Worm (Caenorhabditis elegans) whole organism, young adult: ENCODE results near the gene pgm-3.

Experiments used
- B0035.1 ChIP-seq: sonication (generic microtip); optimal IDR thresholded peaks from 2 replicates; lab custom pipeline; 2016; ENCODE audit warnings: missing genetic modification characterization, mild to moderate bottlenecking, missing compliant biosample characterization, missing genotype, missing genetic modification reagents
- C06A6.2 ChIP-seq: fragments of 200-800 bp; sonication (Bioruptor generic); conservative IDR thresholded peaks from 2 replicates; pipeline ENCODE4 v1.3.6; 2022; ENCODE audit warnings: missing genetic modification characterization, missing compliant biosample characterization
- C17E4.6 ChIP-seq: fragments of 200-800 bp; sonication (Bioruptor generic); IDR thresholded peaks from 2 replicates; pipeline ENCODE4 v1.3.6; 2022; ENCODE audit warnings: missing genetic modification reagents, missing genetic modification characterization, missing compliant biosample characterization
- F33H1.4 ChIP-seq: fragments of 200-800 bp; sonication (Bioruptor generic); IDR thresholded peaks from 2 replicates; pipeline ENCODE4 v1.3.6; 2022; ENCODE audit warnings: missing genetic modification reagents, missing genetic modification characterization, missing compliant biosample characterization
- F39B2.1 ChIP-seq: fragments of 200-800 bp; sonication (Bioruptor generic); IDR thresholded peaks from 2 replicates; pipeline ENCODE4 v1.3.6; 2022; ENCODE audit warnings: missing genetic modification reagents, missing genetic modification characterization, missing compliant biosample characterization
- F55B11.4 ChIP-seq: sonication (generic microtip); optimal IDR thresholded peaks from 2 replicates; lab custom pipeline; 2016; ENCODE audit warnings: missing compliant biosample characterization, missing genetic modification characterization, borderline replicate concordance; ENCODE audit not compliant: insufficient read depth
- F57A8.1 ChIP-seq: fragments of 200-800 bp; sonication (Bioruptor generic); optimal IDR thresholded peaks from 2 replicates; lab custom pipeline; 2018; ENCODE audit warnings: mild to moderate bottlenecking, missing genetic modification characterization, moderate library complexity, missing compliant biosample characterization
- F57C9.4 ChIP-seq: sonication (generic microtip); optimal IDR thresholded peaks from 2 replicates; lab custom pipeline; 2017; ENCODE audit warnings: mild to moderate bottlenecking, missing genetic modification characterization, missing compliant biosample characterization
- Y56A3A.18 ChIP-seq: fragments of 200-800 bp; sonication (Bioruptor generic); IDR thresholded peaks from 2 replicates; pipeline ENCODE4 v1.3.6; 2022; ENCODE audit warnings: missing genetic modification reagents, missing genetic modification characterization, missing compliant biosample characterization
- akir-1 ChIP-seq: fragments of 200-800 bp; sonication (Bioruptor generic); optimal IDR thresholded peaks from 2 replicates; lab custom pipeline; 2018; ENCODE audit warnings: mild to moderate bottlenecking, missing genetic modification characterization, moderate library complexity, missing compliant biosample characterization
- aptf-2 ChIP-seq: fragments of 200-800 bp; sonication (Bioruptor generic); conservative IDR thresholded peaks from 2 replicates; pipeline ENCODE4 v1.3.6; 2022; ENCODE audit warnings: missing genetic modification reagents, missing genetic modification characterization, missing compliant biosample characterization
- atf-7 ChIP-seq: sonication (generic microtip); optimal IDR thresholded peaks from 2 replicates; lab custom pipeline; 2017; ENCODE audit warnings: mild to moderate bottlenecking, missing genetic modification characterization, missing compliant biosample characterization
- attf-3 ChIP-seq: fragments of 200-800 bp; sonication (Bioruptor generic); conservative IDR thresholded peaks from 2 replicates; pipeline ENCODE4 v1.3.6; 2022; ENCODE audit warnings: missing genetic modification reagents, missing genetic modification characterization, missing compliant biosample characterization
- attf-6 ChIP-seq: fragments of 200-800 bp; sonication (Bioruptor generic); IDR thresholded peaks from 2 replicates; pipeline ENCODE4 v1.3.6; 2022; ENCODE audit warnings: missing genetic modification reagents, missing genetic modification characterization, missing compliant biosample characterization
- bed-2 ChIP-seq: fragments of 200-800 bp; sonication (Bioruptor generic); IDR thresholded peaks from 2 replicates; pipeline ENCODE4 v1.3.6; 2022; ENCODE audit warnings: missing genetic modification reagents, missing genetic modification characterization, missing compliant biosample characterization
- cebp-2 ChIP-seq: fragments of 200-800 bp; sonication (Bioruptor generic); IDR thresholded peaks from 2 replicates; pipeline ENCODE4 v1.3.6; 2022; ENCODE audit warnings: missing genetic modification characterization, missing compliant biosample characterization
- ceh-27 ChIP-seq: fragments of 200-800 bp; sonication (Bioruptor generic); optimal IDR thresholded peaks from 2 replicates; lab custom pipeline; 2018; ENCODE audit warnings: mild to moderate bottlenecking, missing genetic modification characterization, moderate library complexity, missing compliant biosample characterization
- dox-1 ChIP-seq: fragments of 200-800 bp; sonication (Bioruptor generic); IDR thresholded peaks from 2 replicates; pipeline ENCODE4 v1.3.6; 2022; ENCODE audit warnings: missing genetic modification reagents, missing genetic modification characterization, missing compliant biosample characterization
- egl-18 ChIP-seq: fragments of 200-800 bp; sonication (Bioruptor generic); IDR thresholded peaks from 2 replicates; pipeline ENCODE4 v1.3.6; 2022; ENCODE audit warnings: missing genetic modification reagents, missing genetic modification characterization, missing compliant biosample characterization
- egl-44 ChIP-seq: fragments of 200-800 bp; sonication (Bioruptor generic); IDR thresholded peaks from 2 replicates; pipeline ENCODE4 v1.3.6; 2022; ENCODE audit warnings: missing genetic modification reagents, missing genetic modification characterization, missing compliant biosample characterization
- him-1 ChIP-seq: sonication (generic microtip); optimal IDR thresholded peaks from 2 replicates; lab custom pipeline; 2016; ENCODE audit warnings: missing genotype, missing genetic modification reagents, missing genetic modification characterization, missing compliant biosample characterization
- hlh-26 ChIP-seq: fragments of 200-800 bp; sonication (Bioruptor generic); conservative IDR thresholded peaks from 2 replicates; pipeline ENCODE4 v1.3.6; 2022; ENCODE audit warnings: missing genetic modification reagents, missing genetic modification characterization, missing compliant biosample characterization
- lag-1 ChIP-seq: fragments of 200-800 bp; sonication (Bioruptor generic); IDR thresholded peaks from 2 replicates; pipeline ENCODE4 v1.3.6; 2022; ENCODE audit warnings: missing genetic modification reagents, missing genetic modification characterization, missing compliant biosample characterization
- lin-26 ChIP-seq: fragments of 200-800 bp; sonication (Bioruptor generic); IDR thresholded peaks from 2 replicates; pipeline ENCODE4 v1.3.6; 2022; ENCODE audit warnings: missing genetic modification reagents, missing genetic modification characterization, missing compliant biosample characterization
- lsy-27 ChIP-seq: sonication (generic microtip); optimal IDR thresholded peaks from 2 replicates; lab custom pipeline; 2017; ENCODE audit warnings: missing genetic modification characterization, mild to moderate bottlenecking, missing compliant biosample characterization, antibody characterized with exemption, missing genotype, borderline replicate concordance; ENCODE audit not compliant: insufficient read depth
- mxl-1 ChIP-seq: sonication (generic microtip); optimal IDR thresholded peaks from 2 replicates; lab custom pipeline; 2016; ENCODE audit warnings: missing genetic modification characterization, missing compliant biosample characterization
- nfyb-1 ChIP-seq: fragments of 200-800 bp; sonication (Bioruptor generic); IDR thresholded peaks from 2 replicates; pipeline ENCODE4 v1.3.6; 2022; ENCODE audit warnings: missing genetic modification reagents, missing genetic modification characterization, missing compliant biosample characterization
- nhr-80 ChIP-seq: sonication (generic microtip); optimal IDR thresholded peaks from 2 replicates; lab custom pipeline; 2016; ENCODE audit warnings: missing genetic modification characterization, missing compliant biosample characterization
- rec-8 ChIP-seq, 2 experiments: sonication (generic microtip); optimal IDR thresholded peaks; 2 replicates each; lab custom pipeline; 2016; ENCODE audit warnings: mild to moderate bottlenecking in 2 of 2, missing genetic modification characterization in 2 of 2, missing genetic modification reagents in 2 of 2, missing genotype in 2 of 2, missing biosample characterization in 1 of 2, missing compliant biosample characterization in 1 of 2, moderate library complexity in 1 of 2
- sdz-38 ChIP-seq: sonication (generic microtip); optimal IDR thresholded peaks from 2 replicates; lab custom pipeline; 2016; ENCODE audit warnings: missing genotype, missing genetic modification characterization, missing compliant biosample characterization
- somi-1 ChIP-seq: fragments of 200-800 bp; sonication (Bioruptor generic); optimal IDR thresholded peaks from 2 replicates; lab custom pipeline; 2018; ENCODE audit warnings: mild to moderate bottlenecking, missing genetic modification characterization, missing compliant biosample characterization
- tbp1 ChIP-seq: fragments of 200-800 bp; sonication (Bioruptor generic); optimal IDR thresholded peaks from 2 replicates; lab custom pipeline; 2018; ENCODE audit warnings: mild to moderate bottlenecking, missing genetic modification characterization, missing compliant biosample characterization
- tbx-9 ChIP-seq: sonication (generic microtip); optimal IDR thresholded peaks from 2 replicates; lab custom pipeline; 2016; ENCODE audit warnings: borderline replicate concordance, missing genetic modification characterization, inconsistent platforms, missing compliant biosample characterization
- unc-130 ChIP-seq: sonication (generic microtip); optimal IDR thresholded peaks from 2 replicates; lab custom pipeline; 2016; ENCODE audit warnings: missing genetic modification reagents, missing genetic modification characterization, missing compliant biosample characterization
- xnd-1 ChIP-seq: sonication (generic microtip); optimal IDR thresholded peaks from 2 replicates; lab custom pipeline; 2016; ENCODE audit warnings: missing genotype, missing genetic modification reagents, missing genetic modification characterization, missing compliant biosample characterization
- ztf-18 ChIP-seq: sonication (generic microtip); optimal IDR thresholded peaks from 2 replicates; lab custom pipeline; 2016; ENCODE audit warnings: missing genotype, mild to moderate bottlenecking, missing genetic modification characterization, missing compliant biosample characterization
- ztf-25 ChIP-seq: fragments of 200-800 bp; sonication (Bioruptor generic); IDR thresholded peaks from 2 replicates; pipeline ENCODE4 v1.3.6; 2022; ENCODE audit warnings: missing genetic modification reagents, missing genetic modification characterization, missing compliant biosample characterization
- ztf-3 ChIP-seq: fragments of 200-800 bp; sonication (Bioruptor generic); optimal IDR thresholded peaks from 2 replicates; lab custom pipeline; 2018; ENCODE audit warnings: mild to moderate bottlenecking, missing genetic modification characterization, missing compliant biosample characterization

The pgm-3 gene

DNA sequence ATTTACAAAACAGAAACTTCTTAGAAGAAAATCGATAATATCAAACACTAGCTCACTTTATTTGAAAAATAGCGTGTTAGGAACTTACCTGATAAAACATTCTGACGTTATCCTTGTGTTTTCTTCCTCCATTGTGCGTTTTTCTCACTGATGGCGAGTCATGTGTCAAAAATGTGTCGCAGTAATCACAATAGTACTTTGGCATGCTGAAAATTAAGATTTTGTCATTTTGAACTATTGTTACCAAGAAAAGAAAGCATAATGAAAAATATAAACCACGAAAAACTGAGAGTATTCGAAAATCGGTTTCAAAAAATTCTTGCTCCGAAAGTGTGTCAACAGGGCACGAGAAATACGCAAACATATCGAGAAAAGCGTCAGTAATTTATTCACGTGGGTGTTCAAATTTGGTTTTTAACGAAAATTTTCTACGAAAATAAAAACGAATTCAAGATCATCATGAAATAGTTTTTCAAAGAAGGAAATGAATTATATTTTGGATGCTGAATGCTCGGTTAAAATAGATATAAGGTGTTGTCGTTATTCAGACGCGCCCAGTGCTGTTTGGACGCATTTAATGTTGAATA is 37.8 kb upstream of the pgm-3 start, which contains the start of gene snrp-3 (continued):
- TF ChIP-seq B0035.1 (tag; lab: Kevin White, UChicago), result no peak
- no peak for TF ChIP-seq sdz-38 (tag; lab: Kevin White, UChicago)
- TF ChIP-seq tbp1 (GFP tag; lab: Kevin White, UChicago), result peak; percentile 21
- no peak for TF ChIP-seq lsy-27
- TF ChIP-seq unc-130 (GFP tag; lab: Kevin White, UChicago), result peak; percentile 23
- TF ChIP-seq ztf-3 (GFP tag; lab: Kevin White, UChicago), result no peak
- no peak for TF ChIP-seq ztf-25
- TF ChIP-seq dox-1, result no peak; the same call in 1 of the 2 replicates
- TF ChIP-seq tbx-9 (tag; lab: Kevin White, UChicago), result no peak
- TF ChIP-seq egl-44 (GFP tag; lab: Robert Waterston, UW), result no peak
- TF ChIP-seq lag-1 (GFP tag; lab: Robert Waterston, UW), result no peak
- no peak for TF ChIP-seq Y56A3A.18 (GFP tag; lab: Robert Waterston, UW)
- no peak for TF ChIP-seq C17E4.6 (GFP tag; lab: Robert Waterston, UW)
- TF ChIP-seq xnd-1 (tag; lab: Kevin White, UChicago), result no peak
- peak; percentile 59; the same call in 1 of the 2 replicates for TF ChIP-seq attf-3
- TF ChIP-seq somi-1, result no peak
- no peak for TF ChIP-seq F57A8.1 (GFP tag; lab: Kevin White, UChicago)
- TF ChIP-seq nhr-80 (tag; lab: Kevin White, UChicago), result peak; percentile 29
- no peak for TF ChIP-seq aptf-2
- TF ChIP-seq F55B11.4 (tag; lab: Kevin White, UChicago), result no peak
- TF ChIP-seq nfyb-1 (GFP tag; lab: Robert Waterston, UW), result peak; percentile 73
- no peak for TF ChIP-seq F39B2.1 (GFP tag; lab: Robert Waterston, UW)
- 0 out of 2 replicates have a peak, but pooled peaks have one; percentile 34 for TF ChIP-seq C06A6.2 (GFP tag; lab: Robert Waterston, UW)
- no peak for TF ChIP-seq ceh-27 (GFP tag; lab: Kevin White, UChicago)
- TF ChIP-seq akir-1 (GFP tag; lab: Kevin White, UChicago), result no peak
- no peak for TF ChIP-seq egl-18 (GFP tag; lab: Robert Waterston, UW)
- TF ChIP-seq bed-2, result no peak
- TF ChIP-seq lin-26 (GFP tag; lab: Robert Waterston, UW), result 0 out of 2 replicates have a peak, but pooled peaks have one; percentile 6
- no peak for TF ChIP-seq hlh-26 (GFP tag; lab: Robert Waterston, UW)
- no peak for TF ChIP-seq F57C9.4 (tag; lab: Kevin White, UChicago)
- no peak for TF ChIP-seq him-1 (tag; lab: Kevin White, UChicago)
- no peak for TF ChIP-seq mxl-1 (tag; lab: Kevin White, UChicago)
- no peak for TF ChIP-seq atf-7
- TF ChIP-seq rec-8 (tag; optimal IDR thresholded peaks at IDR 0.05; lab: Kevin White, UChicago), result no peak
- peak; percentile 67 for TF ChIP-seq F33H1.4
- TF ChIP-seq cebp-2, result no peak
- TF ChIP-seq, all 124 proteins: peak for 42

DNA sequence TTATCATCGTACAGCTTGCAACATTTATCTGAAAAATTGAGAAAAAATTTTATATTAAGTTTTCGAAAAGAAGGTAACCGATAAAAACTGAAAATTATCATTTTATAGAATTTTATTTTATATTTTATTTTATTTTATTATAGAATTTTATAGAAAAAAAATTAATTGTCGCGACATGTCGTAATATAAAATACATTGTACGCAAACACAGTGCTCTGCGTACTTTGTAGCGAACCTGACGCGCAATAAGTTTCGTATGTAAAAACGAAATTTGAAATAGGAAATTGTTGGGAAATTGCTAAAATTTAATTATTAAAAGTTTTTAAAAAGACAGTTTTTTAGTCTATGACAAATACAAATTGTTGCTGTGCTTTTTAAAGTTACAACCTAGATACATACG is 34.0 kb upstream of the pgm-3 start, which contains the start of the genes hst-1 and ints-6:
hst-1 (minus strand) TSS at position 28 of the 400 bp plus-strand sequence.
ints-6 (plus strand) TSS at position 260 of the 400 bp plus-strand sequence.
- TF ChIP-seq ztf-18 (tag; lab: Kevin White, UChicago), result peak; percentile 5
- TF ChIP-seq attf-6 (GFP tag; lab: Robert Waterston, UW), result no peak
- TF ChIP-seq, all 124 proteins: peak for 1
